Worm (Caenorhabditis elegans) whole organism, L3 larva: ENCODE results near the gene F52D2.7.

Source experiments
- aly-2 ChIP-seq: fragments of 150-350 bp; optimal IDR thresholded peaks from 2 replicates; lab custom pipeline; 2014; ENCODE audit warnings: missing biosample characterization, missing genetic modification characterization
- ama-1 ChIP-seq: fragments of 150-350 bp; optimal IDR thresholded peaks from 2 replicates; lab custom pipeline; 2018
- fos-1 ChIP-seq: fragments of 150-350 bp; optimal IDR thresholded peaks from 2 replicates; lab custom pipeline; 2014; ENCODE audit warnings: missing biosample characterization, missing genetic modification characterization
- jun-1 ChIP-seq: fragments of 150-350 bp; optimal IDR thresholded peaks from 2 replicates; lab custom pipeline; 2014; ENCODE audit warnings: missing biosample characterization, missing genetic modification reagents, missing genetic modification characterization
- mdl-1 ChIP-seq: fragments of 150-350 bp; optimal IDR thresholded peaks from 2 replicates; lab custom pipeline; 2014; ENCODE audit warnings: missing biosample characterization, missing genetic modification characterization
- nhr-11 ChIP-seq: fragments of 150-350 bp; optimal IDR thresholded peaks from 2 replicates; lab custom pipeline; 2014; ENCODE audit warnings: missing biosample characterization, missing genetic modification characterization
- nhr-237 ChIP-seq: fragments of 150-350 bp; optimal IDR thresholded peaks from 2 replicates; lab custom pipeline; 2014; ENCODE audit warnings: missing biosample characterization, missing genetic modification characterization
- pha-4 ChIP-seq: fragments of 150-350 bp; optimal IDR thresholded peaks from 2 replicates; lab custom pipeline; 2014; ENCODE audit warnings: missing biosample characterization, missing genetic modification reagents, missing genetic modification characterization
- unc-39 ChIP-seq: sonication (generic microtip); optimal IDR thresholded peaks from 4 replicates; lab custom pipeline; 2017; ENCODE audit warnings: missing biosample characterization, missing genetic modification characterization
- unc-62 ChIP-seq: fragments of 150-350 bp; sonication (generic microtip); optimal IDR thresholded peaks from 4 replicates; lab custom pipeline; 2014; ENCODE audit warnings: missing biosample characterization, missing genetic modification reagents, missing genetic modification characterization
- ztf-11 ChIP-seq: fragments of 150-350 bp; optimal IDR thresholded peaks from 2 replicates; lab custom pipeline; 2014; ENCODE audit warnings: missing biosample characterization, missing genetic modification characterization

DNA sequence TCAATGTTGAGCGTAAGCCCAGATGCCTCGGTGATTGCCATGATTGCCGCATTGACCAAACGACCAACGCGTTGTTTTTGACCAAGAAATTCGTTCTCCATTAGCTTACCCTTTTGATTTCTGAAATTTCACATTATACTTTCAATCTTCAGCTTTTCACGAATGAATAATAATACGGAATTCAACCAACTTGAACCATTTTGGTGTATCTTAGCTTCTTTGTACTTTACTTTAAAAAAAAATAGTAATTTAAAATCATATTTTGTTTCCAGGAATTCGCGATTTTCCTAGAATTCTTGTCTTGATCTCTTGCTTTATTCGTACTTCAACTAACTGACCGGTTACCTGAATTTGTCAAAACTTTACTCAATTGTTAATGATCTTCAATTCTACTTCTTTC lies 38.2 kb upstream of the F52D2.7 start, which contains the start of gene ZC53.2:
- TF ChIP-seq mdl-1 (tag; lab: Kevin White, UChicago) (no peak), pha-4 (tag; lab: Kevin White, UChicago) (no peak), ztf-11 (tag; lab: Kevin White, UChicago) (no peak), nhr-11 (tag; lab: Kevin White, UChicago) (no peak), nhr-237 (tag; lab: Kevin White, UChicago) (no peak), unc-39 (tag; lab: Kevin White, UChicago) (no peak), unc-62 (no peak), fos-1 (no peak), jun-1 (tag; lab: Kevin White, UChicago) (no peak), aly-2 (no peak), ama-1 (lab: Kevin White, UChicago) (no peak)
